Worm (Caenorhabditis elegans) whole organism, L4/young adult: ENCODE measurements around the gene M70.2.

ENCODE experiments used
- W03F9.2 ChIP-seq: fragments of 150-350 bp; optimal IDR thresholded peaks from 2 replicates; lab custom pipeline; 2014; ENCODE audit warnings: missing biosample characterization, missing genetic modification characterization
- him-1 ChIP-seq: sonication (generic microtip); optimal IDR thresholded peaks from 2 replicates; lab custom pipeline; 2016; ENCODE audit warnings: missing genotype, missing genetic modification reagents, missing genetic modification characterization, missing compliant biosample characterization

DNA sequence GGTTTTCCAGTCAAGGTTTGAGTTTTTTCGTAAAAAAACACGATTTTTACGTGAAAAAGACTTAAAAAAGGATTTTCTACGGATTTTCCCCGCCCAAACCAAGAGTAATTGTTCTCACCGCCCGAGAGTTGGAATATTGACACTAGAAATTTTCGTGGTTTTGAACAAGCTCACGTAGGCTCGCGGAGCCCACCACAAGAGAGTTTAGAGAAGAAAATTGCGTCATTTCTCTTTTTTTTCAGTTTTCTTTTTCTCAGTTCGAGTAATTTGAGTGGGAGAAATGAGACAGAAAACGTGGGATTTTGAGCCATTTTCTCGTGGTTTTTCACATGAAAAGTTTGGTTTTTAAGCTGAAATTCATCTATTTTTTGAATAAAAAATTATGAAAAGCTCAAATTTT, 49.3 kb upstream of the M70.2 start:
- TF ChIP-seq him-1 (tag; lab: Kevin White, UChicago) (no peak), W03F9.2 (tag; lab: Kevin White, UChicago) (no peak)
